Fruit fly (Drosophila melanogaster) whole organism, wandering third instar larva: ENCODE results near the gene Sry-delta.

ENCODE experiments used
- CG9705 ChIP-seq: fragments of 200-800 bp; sonication (Bioruptor generic); optimal IDR thresholded peaks from 2 replicates; lab custom pipeline; 2018; ENCODE audit warnings: missing biosample characterization, mild to moderate bottlenecking, missing genetic modification characterization
- CrebA ChIP-seq: fragments of 200-800 bp; sonication (Bioruptor generic); optimal IDR thresholded peaks from 2 replicates; lab custom pipeline; 2016; ENCODE audit warnings: missing biosample characterization, mild to moderate bottlenecking, missing genetic modification characterization, borderline replicate concordance
- Myc ChIP-seq: fragments of >200 bp; optimal IDR thresholded peaks from 2 replicates; lab custom pipeline; 2017
- N ChIP-seq: fragments of >200 bp; optimal IDR thresholded peaks from 2 replicates; lab custom pipeline; 2018; ENCODE audit warnings: missing biosample characterization, missing external identifiers, missing genetic modification characterization
- Rel ChIP-seq, 2 experiments: fragments of 200-800 bp; sonication (Bioruptor generic) in 1 of 2; optimal IDR thresholded peaks; 2 replicates in 1 of 2; 3 replicates in 1 of 2; lab custom pipeline; 2016 to 2019; ENCODE audit warnings: mild to moderate bottlenecking in 2 of 2, missing biosample characterization in 2 of 2, missing genetic modification characterization in 2 of 2, moderate library complexity in 1 of 2
- Sp1 ChIP-seq: fragments of 200-800 bp; sonication (Bioruptor generic); optimal IDR thresholded peaks from 3 replicates; lab custom pipeline; 2019; ENCODE audit warnings: missing biosample characterization, mild to moderate bottlenecking, missing genetic modification characterization, moderate library complexity
- dl ChIP-seq, 2 experiments: fragments of 175-275, 200-275 bp in 1 of 2; fragments of 200-275 bp in 1 of 2; sonication (Bioruptor generic); optimal IDR thresholded peaks; lab custom pipeline; 2018; ENCODE audit warnings: mild to moderate bottlenecking in 2 of 2, missing biosample characterization in 2 of 2, missing genetic modification characterization in 2 of 2, moderate library complexity in 2 of 2; ENCODE audit not compliant: partially characterized antibody in 2 of 2, insufficient read depth in 1 of 2
- h ChIP-seq: fragments of 200-800 bp; sonication (Bioruptor generic); optimal IDR thresholded peaks from 3 replicates; lab custom pipeline; 2016; ENCODE audit warnings: missing biosample characterization, mild to moderate bottlenecking, missing genetic modification characterization
- psq ChIP-seq: fragments of 200-800 bp; sonication (Bioruptor generic); optimal IDR thresholded peaks from 3 replicates; lab custom pipeline; 2017; ENCODE audit warnings: missing biosample characterization, mild to moderate bottlenecking, missing genetic modification characterization, moderate library complexity
- rgr ChIP-seq: fragments of 200-800 bp; sonication (Bioruptor generic); optimal IDR thresholded peaks from 3 replicates; lab custom pipeline; 2016; ENCODE audit warnings: missing biosample characterization, mild to moderate bottlenecking, missing genetic modification characterization
- usp ChIP-seq: fragments of >200 bp; optimal IDR thresholded peaks from 2 replicates; lab custom pipeline; 2017; ENCODE audit warnings: missing biosample characterization, missing genetic modification characterization

DNA sequence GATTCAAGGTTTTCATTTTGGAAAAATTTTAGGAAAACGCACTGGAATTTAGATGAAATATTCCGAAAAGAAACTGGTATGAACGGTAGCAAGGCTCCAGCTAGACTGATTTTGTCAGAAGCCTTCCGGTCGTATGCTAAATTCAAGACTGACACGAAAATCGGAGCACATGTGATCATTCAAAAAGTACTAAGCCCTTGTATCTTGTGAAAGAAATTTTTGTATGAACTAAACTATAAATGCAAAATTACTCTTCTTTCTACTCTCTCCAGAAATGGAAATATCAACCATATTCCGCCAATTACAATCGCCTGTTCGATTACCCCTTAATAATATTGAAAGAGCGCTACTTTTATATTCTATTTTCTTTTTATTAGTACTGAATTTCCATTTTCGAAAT, 5.5 kb upstream of the Sry-delta start, which contains the start of gene ocn:
- no peak for TF ChIP-seq dl (GFP tag; optimal IDR thresholded peaks at IDR 0.05; lab: Kevin White, UChicago; ENCODE audit: insufficient read depth in 1 of 2, partially characterized antibody in 2 of 2)
- no peak for TF ChIP-seq rgr (GFP tag; lab: Kevin White, UChicago)
- no peak for TF ChIP-seq CrebA (GFP tag; lab: Kevin White, UChicago)
- TF ChIP-seq psq (GFP tag; lab: Kevin White, UChicago) = no peak
- no peak for TF ChIP-seq CG9705 (GFP tag; lab: Kevin White, UChicago)
- no peak for TF ChIP-seq usp (GFP tag; lab: Kevin White, UChicago)
- TF ChIP-seq h (GFP tag; lab: Kevin White, UChicago) = no peak
- TF ChIP-seq N (GFP tag; lab: Kevin White, UChicago) = no peak
- TF ChIP-seq Rel (GFP tag; optimal IDR thresholded peaks at IDR 0.05; lab: Kevin White, UChicago) = no peak
- no peak for TF ChIP-seq Rel (tag; optimal IDR thresholded peaks at IDR 0.05; lab: Kevin White, UChicago)
- TF ChIP-seq Sp1 (GFP tag; lab: Kevin White, UChicago) = no peak
- no peak for TF ChIP-seq Myc (lab: Kevin White, UChicago)
